Fruit fly (Drosophila melanogaster) whole organism, wandering third instar larva: ENCODE results near the gene CG11403.

Experiments
- Abd-B ChIP-seq: fragments of >200 bp; optimal IDR thresholded peaks from 2 replicates; lab custom pipeline; 2017; ENCODE audit warnings: missing biosample characterization, missing genetic modification characterization
- CG32264 ChIP-seq: fragments of 200-800 bp; sonication (Bioruptor generic); optimal IDR thresholded peaks from 2 replicates; lab custom pipeline; 2016; ENCODE audit warnings: missing biosample characterization, missing genetic modification characterization
- CG9705 ChIP-seq: fragments of 200-800 bp; sonication (Bioruptor generic); optimal IDR thresholded peaks from 2 replicates; lab custom pipeline; 2018; ENCODE audit warnings: missing biosample characterization, mild to moderate bottlenecking, missing genetic modification characterization
- CrebA ChIP-seq: fragments of 200-800 bp; sonication (Bioruptor generic); optimal IDR thresholded peaks from 2 replicates; lab custom pipeline; 2016; ENCODE audit warnings: missing biosample characterization, mild to moderate bottlenecking, missing genetic modification characterization, borderline replicate concordance
- Dif ChIP-seq: fragments of 200-275, 200-300 bp; sonication (Bioruptor generic); optimal IDR thresholded peaks from 2 replicates; lab custom pipeline; 2018; ENCODE audit warnings: missing biosample characterization, missing genetic modification characterization; ENCODE audit not compliant: partially characterized antibody
- GATAd ChIP-seq: sonication (Bioruptor generic); optimal IDR thresholded peaks from 2 replicates; lab custom pipeline; 2016; ENCODE audit warnings: missing biosample characterization, missing genetic modification characterization
- HLH106 ChIP-seq: fragments of 200-800 bp; optimal IDR thresholded peaks from 3 replicates; lab custom pipeline; 2019; ENCODE audit warnings: missing biosample characterization, mild to moderate bottlenecking, missing genetic modification characterization, moderate library complexity
- Hnf4 ChIP-seq: fragments of 200-800 bp; sonication (Bioruptor generic); optimal IDR thresholded peaks from 2 replicates; lab custom pipeline; 2016; ENCODE audit warnings: missing biosample characterization, mild to moderate bottlenecking, missing genetic modification characterization
- Hr78 ChIP-seq: fragments of >200 bp; optimal IDR thresholded peaks from 2 replicates; lab custom pipeline; 2017; ENCODE audit warnings: missing biosample characterization, missing genetic modification characterization
- Hr83 ChIP-seq: fragments of 200-300 bp; sonication (Bioruptor generic); optimal IDR thresholded peaks from 2 replicates; lab custom pipeline; 2016; ENCODE audit warnings: missing biosample characterization, mild to moderate bottlenecking, missing genetic modification characterization, moderate library complexity; ENCODE audit not compliant: poor library complexity, severe bottlenecking
- Jra ChIP-seq: sonication (Bioruptor generic); optimal IDR thresholded peaks from 2 replicates; lab custom pipeline; 2016; ENCODE audit warnings: missing biosample characterization, missing genetic modification characterization
- Mio ChIP-seq: sonication (Bioruptor generic); optimal IDR thresholded peaks from 2 replicates; lab custom pipeline; 2016; ENCODE audit warnings: missing biosample characterization, missing genetic modification characterization
- Myc ChIP-seq: fragments of >200 bp; optimal IDR thresholded peaks from 2 replicates; lab custom pipeline; 2017
- N ChIP-seq: fragments of >200 bp; optimal IDR thresholded peaks from 2 replicates; lab custom pipeline; 2018; ENCODE audit warnings: missing biosample characterization, missing external identifiers, missing genetic modification characterization
- OdsH ChIP-seq: fragments of 200-800 bp; sonication (Bioruptor generic); optimal IDR thresholded peaks from 2 replicates; lab custom pipeline; 2016; ENCODE audit warnings: missing biosample characterization, mild to moderate bottlenecking, missing genetic modification characterization
- Rel ChIP-seq, 2 experiments: fragments of 200-800 bp; sonication (Bioruptor generic) in 1 of 2; optimal IDR thresholded peaks; 2 replicates in 1 of 2; 3 replicates in 1 of 2; lab custom pipeline; 2016 to 2019; ENCODE audit warnings: mild to moderate bottlenecking in 2 of 2, missing biosample characterization in 2 of 2, missing genetic modification characterization in 2 of 2, moderate library complexity in 1 of 2
- Sp1 ChIP-seq: fragments of 200-800 bp; sonication (Bioruptor generic); optimal IDR thresholded peaks from 3 replicates; lab custom pipeline; 2019; ENCODE audit warnings: missing biosample characterization, mild to moderate bottlenecking, missing genetic modification characterization, moderate library complexity
- Vsx2 ChIP-seq: fragments of 200-300, 225-300 bp; sonication (Bioruptor generic); optimal IDR thresholded peaks from 2 replicates; lab custom pipeline; 2018; ENCODE audit warnings: missing biosample characterization, missing genetic modification characterization; ENCODE audit not compliant: partially characterized antibody
- br ChIP-seq: fragments of 200-800 bp; sonication (Bioruptor generic); optimal IDR thresholded peaks from 2 replicates; lab custom pipeline; 2016; ENCODE audit warnings: missing biosample characterization, missing genetic modification characterization
- brk ChIP-seq: fragments of 200-800 bp; sonication (Bioruptor generic); optimal IDR thresholded peaks from 2 replicates; lab custom pipeline; 2016; ENCODE audit warnings: missing biosample characterization, mild to moderate bottlenecking, missing genetic modification characterization
- dl ChIP-seq, 2 experiments: fragments of 175-275, 200-275 bp in 1 of 2; fragments of 200-275 bp in 1 of 2; sonication (Bioruptor generic); optimal IDR thresholded peaks; lab custom pipeline; 2018; ENCODE audit warnings: mild to moderate bottlenecking in 2 of 2, missing biosample characterization in 2 of 2, missing genetic modification characterization in 2 of 2, moderate library complexity in 2 of 2; ENCODE audit not compliant: partially characterized antibody in 2 of 2, insufficient read depth in 1 of 2
- dmrt93B ChIP-seq: fragments of 200-800 bp; sonication (Bioruptor generic); optimal IDR thresholded peaks from 2 replicates; lab custom pipeline; 2018; ENCODE audit warnings: missing biosample characterization, mild to moderate bottlenecking, missing genetic modification characterization
- dsf ChIP-seq: sonication (Bioruptor generic); optimal IDR thresholded peaks from 2 replicates; lab custom pipeline; 2016; ENCODE audit warnings: missing biosample characterization, missing genetic modification characterization, borderline replicate concordance
- ey ChIP-seq: fragments of 200-800 bp; sonication (Bioruptor generic); optimal IDR thresholded peaks from 2 replicates; lab custom pipeline; 2016; ENCODE audit warnings: missing biosample characterization, missing genetic modification characterization
- foxo ChIP-seq, 2 experiments: fragments of 200-800 bp; sonication (Bioruptor generic); optimal IDR thresholded peaks; 2 replicates in 1 of 2; 3 replicates in 1 of 2; lab custom pipeline; 2016 to 2017; ENCODE audit warnings: missing biosample characterization in 2 of 2, missing genetic modification characterization in 2 of 2
- fru ChIP-seq: fragments of 200-800 bp; sonication (Bioruptor generic); optimal IDR thresholded peaks from 3 replicates; lab custom pipeline; 2016; ENCODE audit warnings: missing biosample characterization, mild to moderate bottlenecking, missing genetic modification characterization
- h ChIP-seq: fragments of 200-800 bp; sonication (Bioruptor generic); optimal IDR thresholded peaks from 3 replicates; lab custom pipeline; 2016; ENCODE audit warnings: missing biosample characterization, mild to moderate bottlenecking, missing genetic modification characterization
- jim ChIP-seq: fragments of 175-275, 200-325 bp; sonication (Bioruptor generic); optimal IDR thresholded peaks from 2 replicates; lab custom pipeline; 2016; ENCODE audit warnings: missing biosample characterization, mild to moderate bottlenecking, missing genetic modification characterization
- lola ChIP-seq: fragments of >200 bp; optimal IDR thresholded peaks from 2 replicates; lab custom pipeline; 2017; ENCODE audit warnings: missing biosample characterization, missing genetic modification characterization
- pan ChIP-seq: fragments of >200 bp; optimal IDR thresholded peaks from 2 replicates; lab custom pipeline; 2017
- psq ChIP-seq: fragments of 200-800 bp; sonication (Bioruptor generic); optimal IDR thresholded peaks from 3 replicates; lab custom pipeline; 2017; ENCODE audit warnings: missing biosample characterization, mild to moderate bottlenecking, missing genetic modification characterization, moderate library complexity
- rgr ChIP-seq: fragments of 200-800 bp; sonication (Bioruptor generic); optimal IDR thresholded peaks from 3 replicates; lab custom pipeline; 2016; ENCODE audit warnings: missing biosample characterization, mild to moderate bottlenecking, missing genetic modification characterization
- sage ChIP-seq: fragments of 200-800 bp; sonication (Bioruptor generic); optimal IDR thresholded peaks from 2 replicates; lab custom pipeline; 2016; ENCODE audit warnings: missing biosample characterization, mild to moderate bottlenecking, missing genetic modification characterization
- sv ChIP-seq: fragments of 200-800 bp; sonication (Bioruptor generic); optimal IDR thresholded peaks from 3 replicates; lab custom pipeline; 2016; ENCODE audit warnings: missing biosample characterization, missing genetic modification characterization
- tai ChIP-seq: sonication (Bioruptor generic); optimal IDR thresholded peaks from 2 replicates; lab custom pipeline; 2016; ENCODE audit warnings: missing biosample characterization, missing genetic modification characterization
- usp ChIP-seq: fragments of >200 bp; optimal IDR thresholded peaks from 2 replicates; lab custom pipeline; 2017; ENCODE audit warnings: missing biosample characterization, missing genetic modification characterization
- woc ChIP-seq: sonication (Bioruptor generic); optimal IDR thresholded peaks from 2 replicates; lab custom pipeline; 2016; ENCODE audit warnings: missing biosample characterization, mild to moderate bottlenecking, missing genetic modification characterization

The CG11403 gene

dm6 chrX:1236475-1236874, 3.2 kb downstream of the CG11403 start, which contains the start of gene CG3638:
TSS of gene CG3638 (minus strand) at chrX:1236684.
- TF ChIP-seq N (GFP tag; lab: Kevin White, UChicago) (no peak), Hr83 (GFP tag; lab: Kevin White, UChicago) (peak; percentile 22), Mio (no peak), ey (GFP tag; lab: Kevin White, UChicago) (peak; percentile 10), tai (GFP tag; lab: Kevin White, UChicago) (no peak), h (GFP tag; lab: Kevin White, UChicago) (peak; percentile 22), OdsH (GFP tag; lab: Kevin White, UChicago) (peak; percentile 10), Rel (GFP tag; optimal IDR thresholded peaks at IDR 0.05; lab: Kevin White, UChicago) (no peak), Rel (tag; optimal IDR thresholded peaks at IDR 0.05; lab: Kevin White, UChicago) (peak; percentile 98), CG32264 (GFP tag; lab: Kevin White, UChicago) (no peak), sage (GFP tag; lab: Kevin White, UChicago) (no peak), brk (GFP tag; lab: Kevin White, UChicago) (no peak), Myc (lab: Kevin White, UChicago) (peak; percentile 69), Hnf4 (GFP tag; lab: Kevin White, UChicago) (peak; percentile 15), foxo (GFP tag; optimal IDR thresholded peaks at IDR 0.05; lab: Kevin White, UChicago) (peak in 1 of 2 experiments; percentile 24), sv (GFP tag; lab: Kevin White, UChicago) (no peak), psq (GFP tag; lab: Kevin White, UChicago) (peak; percentile 10), dmrt93B (GFP tag; lab: Kevin White, UChicago) (no peak), CrebA (GFP tag; lab: Kevin White, UChicago) (no peak), Jra (GFP tag; lab: Kevin White, UChicago) (peak; percentile 9), fru (GFP tag; lab: Kevin White, UChicago) (peak; percentile 9), pan (lab: Kevin White, UChicago) (no peak), rgr (GFP tag; lab: Kevin White, UChicago) (no peak), Sp1 (GFP tag; lab: Kevin White, UChicago) (no peak), dl (GFP tag; optimal IDR thresholded peaks at IDR 0.05; lab: Kevin White, UChicago; ENCODE audit: insufficient read depth in 1 of 2, partially characterized antibody in 2 of 2) (no peak), br (GFP tag; lab: Kevin White, UChicago) (no peak)
- TF ChIP-seq, all 38 proteins: peak for 11

DNA sequence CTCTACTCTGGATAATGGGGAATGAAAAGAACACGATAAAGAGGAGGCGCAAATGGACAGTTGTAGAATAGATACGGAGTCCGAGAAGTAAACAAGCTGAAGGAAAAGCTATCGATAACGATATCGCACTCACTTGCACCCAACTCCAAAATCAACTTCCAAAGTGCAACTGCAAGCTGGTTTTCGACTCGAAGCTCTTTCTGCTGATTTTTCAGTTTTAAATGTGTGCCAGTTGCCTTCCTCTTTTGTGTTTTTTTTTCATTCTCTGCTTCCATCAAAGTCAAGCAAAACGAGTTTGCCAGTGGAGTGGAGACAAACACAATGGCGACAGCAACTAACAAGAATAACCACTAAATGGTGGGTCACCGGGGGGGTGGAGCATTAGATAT, 4.1 kb downstream of the CG11403 start:
- TF ChIP-seq psq (GFP tag; lab: Kevin White, UChicago) (peak; percentile 9), Hr83 (GFP tag; lab: Kevin White, UChicago) (no peak), woc (GFP tag; lab: Kevin White, UChicago) (peak; percentile 20)

DNA sequence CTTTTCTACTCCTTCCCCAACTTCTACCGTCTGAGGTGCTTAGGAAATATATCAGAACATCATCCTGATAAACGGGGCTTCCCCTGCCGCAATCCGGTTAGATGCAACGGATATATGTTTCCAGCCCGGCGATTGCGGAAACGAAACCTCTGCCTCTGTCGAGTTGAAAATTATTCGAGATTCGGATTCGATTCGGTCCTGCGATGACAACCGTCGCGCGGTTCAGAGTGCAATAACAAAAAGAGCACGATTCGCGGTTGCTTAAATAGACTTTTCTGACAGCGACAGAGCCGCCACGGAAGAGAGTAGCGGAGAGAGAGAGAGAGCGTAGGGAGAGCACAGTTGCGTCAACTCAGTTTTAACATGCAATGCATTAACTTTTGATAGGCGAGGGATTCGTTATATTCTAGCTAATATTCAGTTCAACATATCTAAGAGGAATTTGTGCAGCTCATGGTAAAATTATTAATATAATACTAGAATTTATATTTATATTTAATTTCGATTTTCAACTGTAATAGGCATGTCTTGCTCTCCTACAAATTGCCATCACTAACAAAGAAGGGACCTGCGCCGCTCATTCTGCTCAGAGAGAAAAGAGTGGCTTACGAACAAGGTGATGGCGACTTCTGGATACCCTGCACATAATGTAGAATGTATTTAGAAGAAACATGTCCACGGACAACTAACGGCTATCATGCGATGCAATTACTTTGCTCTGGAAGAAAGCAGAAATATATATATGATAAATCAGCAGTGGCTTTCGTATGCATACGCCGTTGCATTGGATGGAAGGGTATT, 4.7 kb downstream of the CG11403 start:
- peak; percentile 13 to 75 for TF ChIP-seq foxo (GFP tag; optimal IDR thresholded peaks at IDR 0.05; lab: Kevin White, UChicago)
- no peak for TF ChIP-seq CrebA (GFP tag; lab: Kevin White, UChicago)
- TF ChIP-seq Rel (GFP tag; optimal IDR thresholded peaks at IDR 0.05; lab: Kevin White, UChicago): peak; percentile 53
- peak; percentile 76 for TF ChIP-seq Rel (tag; optimal IDR thresholded peaks at IDR 0.05; lab: Kevin White, UChicago)
- no peak for TF ChIP-seq lola (GFP tag; lab: Kevin White, UChicago)
- peak; percentile 86 for TF ChIP-seq br (GFP tag; lab: Kevin White, UChicago)
- TF ChIP-seq sage (GFP tag; lab: Kevin White, UChicago): peak; percentile 63
- no peak for TF ChIP-seq tai (GFP tag; lab: Kevin White, UChicago)
- TF ChIP-seq fru (GFP tag; lab: Kevin White, UChicago): peak; percentile 89
- TF ChIP-seq Vsx2 (GFP tag; lab: Kevin White, UChicago): no peak
- peak; percentile 86 for TF ChIP-seq psq (GFP tag; lab: Kevin White, UChicago)
- TF ChIP-seq dl (GFP tag; optimal IDR thresholded peaks at IDR 0.05; lab: Kevin White, UChicago; ENCODE audit: insufficient read depth in 1 of 2, partially characterized antibody in 2 of 2): peak; percentile 23 to 65
- no peak for TF ChIP-seq N (GFP tag; lab: Kevin White, UChicago)
- TF ChIP-seq Dif: peak; percentile 67
- TF ChIP-seq Hr78 (GFP tag; lab: Kevin White, UChicago): no peak
- TF ChIP-seq sv (GFP tag; lab: Kevin White, UChicago): peak; percentile 32
- TF ChIP-seq ey (GFP tag; lab: Kevin White, UChicago): peak; percentile 77
- peak; percentile 61 for TF ChIP-seq dsf (GFP tag; lab: Kevin White, UChicago)
- TF ChIP-seq pan (lab: Kevin White, UChicago): no peak
- TF ChIP-seq Myc (lab: Kevin White, UChicago): no peak
- peak; percentile 74 for TF ChIP-seq rgr (GFP tag; lab: Kevin White, UChicago)
- peak; percentile 60 for TF ChIP-seq OdsH (GFP tag; lab: Kevin White, UChicago)
- no peak for TF ChIP-seq GATAd (GFP tag; lab: Kevin White, UChicago)
- peak; percentile 40 for TF ChIP-seq CG9705 (GFP tag; lab: Kevin White, UChicago)
- peak; percentile 66 for TF ChIP-seq CG32264 (GFP tag; lab: Kevin White, UChicago)
- no peak for TF ChIP-seq brk (GFP tag; lab: Kevin White, UChicago)
- no peak for TF ChIP-seq Hr83 (GFP tag; lab: Kevin White, UChicago)
- TF ChIP-seq jim (GFP tag; lab: Kevin White, UChicago): no peak
- TF ChIP-seq Sp1 (GFP tag; lab: Kevin White, UChicago): peak; percentile 76
- TF ChIP-seq Hnf4 (GFP tag; lab: Kevin White, UChicago): peak; percentile 69
- peak; percentile 92 for TF ChIP-seq woc (GFP tag; lab: Kevin White, UChicago)
- no peak for TF ChIP-seq usp (GFP tag; lab: Kevin White, UChicago)
- TF ChIP-seq Jra (GFP tag; lab: Kevin White, UChicago): peak; percentile 33
- peak; percentile 82 for TF ChIP-seq HLH106
- TF ChIP-seq dmrt93B (GFP tag; lab: Kevin White, UChicago): peak; percentile 74
- TF ChIP-seq Mio: no peak
- TF ChIP-seq Abd-B (GFP tag; lab: Kevin White, UChicago): no peak
